Fruit fly (Drosophila melanogaster): ENCODE results near the gene tup.

DNA sequence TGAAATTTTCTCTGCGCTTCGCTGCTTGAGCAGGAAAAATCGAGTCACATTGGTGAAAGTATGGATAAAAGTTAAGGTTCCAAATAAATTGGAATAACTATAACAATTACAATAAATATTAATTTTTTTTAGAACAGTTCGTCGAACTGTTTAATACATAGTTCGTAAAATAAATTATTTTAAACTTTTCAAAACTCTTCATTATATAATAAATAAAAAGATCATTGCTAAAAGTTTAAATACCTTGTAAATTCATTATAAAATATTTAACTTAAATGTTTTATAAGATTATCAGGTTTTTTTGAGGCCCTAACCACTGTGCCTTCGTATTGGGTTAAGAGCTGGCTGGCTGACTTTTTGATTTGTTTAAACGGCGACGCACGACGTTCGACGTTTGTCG lies 38.4 kb upstream of the tup start:
- TF ChIP-seq CG8478 (optimal IDR thresholded peaks at IDR 0.05) (no peak), CTCF (optimal IDR thresholded peaks at IDR 0.05) (no peak)

All from S2 (cell line).